Fruit fly (Drosophila melanogaster): Measurements from ENCODE around the gene CG31668.

dm6 chr2L:2201107-2201561 is 4.8 kb downstream of the CG31668 start:
- TF ChIP-seq CTCF (optimal IDR thresholded peaks at IDR 0.05) (no peak), CG8478 (optimal IDR thresholded peaks at IDR 0.05) (no peak)
